Fruit fly (Drosophila melanogaster): Measurements from ENCODE around the gene CG5245.

CG5245 gene

dm6 chr3R:12442601-12443533, 13.5 kb downstream of the CG5245 start (continued):
- no peak for TF ChIP-seq tio (GFP tag; optimal IDR thresholded peaks at IDR 0.05)
- TF ChIP-seq her (GFP tag; optimal IDR thresholded peaks at IDR 0.05) = no peak
- peak; percentile 17 for TF ChIP-seq mam (GFP tag; optimal IDR thresholded peaks at IDR 0.05)
- peak; percentile 53 for TF ChIP-seq Fer2 (tag; optimal IDR thresholded peaks at IDR 0.05)
- TF ChIP-seq CG2120 (GFP tag; optimal IDR thresholded peaks at IDR 0.05) = peak; percentile 75
- TF ChIP-seq TFAM (GFP tag; optimal IDR thresholded peaks at IDR 0.05) = no peak
- peak; percentile 23 for TF ChIP-seq CG2712 (tag; optimal IDR thresholded peaks at IDR 0.05)
- no peak for TF ChIP-seq CG18476 (GFP tag; optimal IDR thresholded peaks at IDR 0.05)
- peak; percentile 41 for TF ChIP-seq CG3995 (GFP tag; optimal IDR thresholded peaks at IDR 0.05)
- TF ChIP-seq Tbp (GFP tag; optimal IDR thresholded peaks at IDR 0.05) = no peak
- no peak for TF ChIP-seq Lpt (GFP tag; optimal IDR thresholded peaks at IDR 0.05)
- TF ChIP-seq CG31388 (GFP tag; optimal IDR thresholded peaks at IDR 0.05) = no peak
- TF ChIP-seq CG9727 (GFP tag; optimal IDR thresholded peaks at IDR 0.05) = peak; percentile 44
- TF ChIP-seq kni (GFP tag; optimal IDR thresholded peaks at IDR 0.05) = no peak
- no peak for TF ChIP-seq gt (GFP tag; IDR thresholded peaks at IDR 0.05)
- TF ChIP-seq tna (GFP tag; IDR thresholded peaks at IDR 0.05; ENCODE audit: partially characterized antibody) = no peak
- no peak for TF ChIP-seq CG16813 (GFP tag; IDR thresholded peaks at IDR 0.05; ENCODE audit: partially characterized antibody)
- no peak for TF ChIP-seq CG4282 (GFP tag; optimal IDR thresholded peaks at IDR 0.05)
- no peak for TF ChIP-seq CG10979 (tag; optimal IDR thresholded peaks at IDR 0.05)
- no peak for TF ChIP-seq CG8359 (GFP tag; optimal IDR thresholded peaks at IDR 0.05; ENCODE audit: borderline replicate concordance)
- TF ChIP-seq CG18262 (tag; optimal IDR thresholded peaks at IDR 0.05) = peak; percentile 21
- TF ChIP-seq CG7372 (GFP tag; IDR thresholded peaks at IDR 0.05) = no peak
- peak; percentile 54 for TF ChIP-seq CG30403 (GFP tag; optimal IDR thresholded peaks at IDR 0.05)
- peak; percentile 4 for TF ChIP-seq CG3163 (GFP tag; optimal IDR thresholded peaks at IDR 0.05)
- no peak for TF ChIP-seq Vsx1 (GFP tag; optimal IDR thresholded peaks at IDR 0.05)
- TF ChIP-seq CG14710 (tag; optimal IDR thresholded peaks at IDR 0.05) = no peak
- TF ChIP-seq CG17359 (tag; optimal IDR thresholded peaks at IDR 0.05) = peak; percentile 25
- TF ChIP-seq CoRest (tag; optimal IDR thresholded peaks at IDR 0.05) = peak; percentile 58
- peak; percentile 29; the same call in 1 of the 2 replicates for TF ChIP-seq Ptx1 (GFP tag; IDR thresholded peaks at IDR 0.05)
- TF ChIP-seq exex (tag; optimal IDR thresholded peaks at IDR 0.05) = no peak
- peak; percentile 53 for TF ChIP-seq CG13424 (tag; optimal IDR thresholded peaks at IDR 0.05)
- TF ChIP-seq CG2202 (tag; optimal IDR thresholded peaks at IDR 0.05) = no peak
- TF ChIP-seq CG4360 (GFP tag; IDR thresholded peaks at IDR 0.05) = no peak
- TF ChIP-seq CG31441 (GFP tag; IDR thresholded peaks at IDR 0.05) = peak; percentile 24; the same call in 1 of the 2 replicates
- TF ChIP-seq CG7556 (GFP tag; optimal IDR thresholded peaks at IDR 0.05) = peak; percentile 37
- TF ChIP-seq CG2129 (GFP tag; IDR thresholded peaks at IDR 0.05; ENCODE audit: partially characterized antibody) = no peak
- TF ChIP-seq CG14441 (GFP tag; IDR thresholded peaks at IDR 0.05) = no peak
- peak; percentile 51; the same call in 1 of the 2 replicates for TF ChIP-seq slbo (GFP tag; IDR thresholded peaks at IDR 0.05)
- peak; percentile 75 for TF ChIP-seq row (GFP tag; IDR thresholded peaks at IDR 0.05)
- TF ChIP-seq fru (optimal IDR thresholded peaks at IDR 0.05) = no peak
- TF ChIP-seq CG11247 (GFP tag; IDR thresholded peaks at IDR 0.05) = no peak
- TF ChIP-seq en (GFP tag; optimal IDR thresholded peaks at IDR 0.05) = no peak
- no peak for TF ChIP-seq fd64A (GFP tag; optimal IDR thresholded peaks at IDR 0.05)
- TF ChIP-seq wor (GFP tag; IDR thresholded peaks at IDR 0.05) = no peak
- no peak for TF ChIP-seq CG1602 (GFP tag; optimal IDR thresholded peaks at IDR 0.05)
- no peak for TF ChIP-seq fu2 (GFP tag; optimal IDR thresholded peaks at IDR 0.05)
- peak; percentile 13 for TF ChIP-seq bcd (GFP tag; optimal IDR thresholded peaks at IDR 0.05)
- TF ChIP-seq CG3407 (GFP tag; optimal IDR thresholded peaks at IDR 0.05) = no peak
- TF ChIP-seq CG7271 (tag; optimal IDR thresholded peaks at IDR 0.05) = no peak

Data from whole organism, embryonic.